Fruit fly (Drosophila melanogaster) whole organism, wandering third instar larva: Measurements from ENCODE around the gene Ror.

Experiments
- Abd-B ChIP-seq: fragments of >200 bp; optimal IDR thresholded peaks from 2 replicates; lab custom pipeline; 2017; ENCODE audit warnings: missing biosample characterization, missing genetic modification characterization
- CG32264 ChIP-seq: fragments of 200-800 bp; sonication (Bioruptor generic); optimal IDR thresholded peaks from 2 replicates; lab custom pipeline; 2016; ENCODE audit warnings: missing biosample characterization, missing genetic modification characterization
- CG9705 ChIP-seq: fragments of 200-800 bp; sonication (Bioruptor generic); optimal IDR thresholded peaks from 2 replicates; lab custom pipeline; 2018; ENCODE audit warnings: missing biosample characterization, mild to moderate bottlenecking, missing genetic modification characterization
- CrebA ChIP-seq: fragments of 200-800 bp; sonication (Bioruptor generic); optimal IDR thresholded peaks from 2 replicates; lab custom pipeline; 2016; ENCODE audit warnings: missing biosample characterization, mild to moderate bottlenecking, missing genetic modification characterization, borderline replicate concordance
- Dfd ChIP-seq: fragments of >200 bp; optimal IDR thresholded peaks from 2 replicates; lab custom pipeline; 2017; ENCODE audit warnings: missing biosample characterization, missing genetic modification characterization
- GATAd ChIP-seq: sonication (Bioruptor generic); optimal IDR thresholded peaks from 2 replicates; lab custom pipeline; 2016; ENCODE audit warnings: missing biosample characterization, missing genetic modification characterization
- HLH106 ChIP-seq: fragments of 200-800 bp; optimal IDR thresholded peaks from 3 replicates; lab custom pipeline; 2019; ENCODE audit warnings: missing biosample characterization, mild to moderate bottlenecking, missing genetic modification characterization, moderate library complexity
- Hnf4 ChIP-seq: fragments of 200-800 bp; sonication (Bioruptor generic); optimal IDR thresholded peaks from 2 replicates; lab custom pipeline; 2016; ENCODE audit warnings: missing biosample characterization, mild to moderate bottlenecking, missing genetic modification characterization
- Hr78 ChIP-seq: fragments of >200 bp; optimal IDR thresholded peaks from 2 replicates; lab custom pipeline; 2017; ENCODE audit warnings: missing biosample characterization, missing genetic modification characterization
- Hr83 ChIP-seq: fragments of 200-300 bp; sonication (Bioruptor generic); optimal IDR thresholded peaks from 2 replicates; lab custom pipeline; 2016; ENCODE audit warnings: missing biosample characterization, mild to moderate bottlenecking, missing genetic modification characterization, moderate library complexity; ENCODE audit not compliant: poor library complexity, severe bottlenecking
- Jra ChIP-seq: sonication (Bioruptor generic); optimal IDR thresholded peaks from 2 replicates; lab custom pipeline; 2016; ENCODE audit warnings: missing biosample characterization, missing genetic modification characterization
- Mio ChIP-seq: sonication (Bioruptor generic); optimal IDR thresholded peaks from 2 replicates; lab custom pipeline; 2016; ENCODE audit warnings: missing biosample characterization, missing genetic modification characterization
- Myc ChIP-seq: fragments of >200 bp; optimal IDR thresholded peaks from 2 replicates; lab custom pipeline; 2017
- OdsH ChIP-seq: fragments of 200-800 bp; sonication (Bioruptor generic); optimal IDR thresholded peaks from 2 replicates; lab custom pipeline; 2016; ENCODE audit warnings: missing biosample characterization, mild to moderate bottlenecking, missing genetic modification characterization
- Rel ChIP-seq, 2 experiments: fragments of 200-800 bp; sonication (Bioruptor generic) in 1 of 2; optimal IDR thresholded peaks; 2 replicates in 1 of 2; 3 replicates in 1 of 2; lab custom pipeline; 2016 to 2019; ENCODE audit warnings: mild to moderate bottlenecking in 2 of 2, missing biosample characterization in 2 of 2, missing genetic modification characterization in 2 of 2, moderate library complexity in 1 of 2
- Sp1 ChIP-seq: fragments of 200-800 bp; sonication (Bioruptor generic); optimal IDR thresholded peaks from 3 replicates; lab custom pipeline; 2019; ENCODE audit warnings: missing biosample characterization, mild to moderate bottlenecking, missing genetic modification characterization, moderate library complexity
- Vsx2 ChIP-seq: fragments of 200-300, 225-300 bp; sonication (Bioruptor generic); optimal IDR thresholded peaks from 2 replicates; lab custom pipeline; 2018; ENCODE audit warnings: missing biosample characterization, missing genetic modification characterization; ENCODE audit not compliant: partially characterized antibody
- brk ChIP-seq: fragments of 200-800 bp; sonication (Bioruptor generic); optimal IDR thresholded peaks from 2 replicates; lab custom pipeline; 2016; ENCODE audit warnings: missing biosample characterization, mild to moderate bottlenecking, missing genetic modification characterization
- dl ChIP-seq, 2 experiments: fragments of 175-275, 200-275 bp in 1 of 2; fragments of 200-275 bp in 1 of 2; sonication (Bioruptor generic); optimal IDR thresholded peaks; lab custom pipeline; 2018; ENCODE audit warnings: mild to moderate bottlenecking in 2 of 2, missing biosample characterization in 2 of 2, missing genetic modification characterization in 2 of 2, moderate library complexity in 2 of 2; ENCODE audit not compliant: partially characterized antibody in 2 of 2, insufficient read depth in 1 of 2
- dmrt93B ChIP-seq: fragments of 200-800 bp; sonication (Bioruptor generic); optimal IDR thresholded peaks from 2 replicates; lab custom pipeline; 2018; ENCODE audit warnings: missing biosample characterization, mild to moderate bottlenecking, missing genetic modification characterization
- dsf ChIP-seq: sonication (Bioruptor generic); optimal IDR thresholded peaks from 2 replicates; lab custom pipeline; 2016; ENCODE audit warnings: missing biosample characterization, missing genetic modification characterization, borderline replicate concordance
- ey ChIP-seq: fragments of 200-800 bp; sonication (Bioruptor generic); optimal IDR thresholded peaks from 2 replicates; lab custom pipeline; 2016; ENCODE audit warnings: missing biosample characterization, missing genetic modification characterization
- foxo ChIP-seq, 2 experiments: fragments of 200-800 bp; sonication (Bioruptor generic); optimal IDR thresholded peaks; 2 replicates in 1 of 2; 3 replicates in 1 of 2; lab custom pipeline; 2016 to 2017; ENCODE audit warnings: missing biosample characterization in 2 of 2, missing genetic modification characterization in 2 of 2
- fru ChIP-seq: fragments of 200-800 bp; sonication (Bioruptor generic); optimal IDR thresholded peaks from 3 replicates; lab custom pipeline; 2016; ENCODE audit warnings: missing biosample characterization, mild to moderate bottlenecking, missing genetic modification characterization
- h ChIP-seq: fragments of 200-800 bp; sonication (Bioruptor generic); optimal IDR thresholded peaks from 3 replicates; lab custom pipeline; 2016; ENCODE audit warnings: missing biosample characterization, mild to moderate bottlenecking, missing genetic modification characterization
- jim ChIP-seq: fragments of 175-275, 200-325 bp; sonication (Bioruptor generic); optimal IDR thresholded peaks from 2 replicates; lab custom pipeline; 2016; ENCODE audit warnings: missing biosample characterization, mild to moderate bottlenecking, missing genetic modification characterization
- lola ChIP-seq: fragments of >200 bp; optimal IDR thresholded peaks from 2 replicates; lab custom pipeline; 2017; ENCODE audit warnings: missing biosample characterization, missing genetic modification characterization
- pan ChIP-seq: fragments of >200 bp; optimal IDR thresholded peaks from 2 replicates; lab custom pipeline; 2017
- psq ChIP-seq: fragments of 200-800 bp; sonication (Bioruptor generic); optimal IDR thresholded peaks from 3 replicates; lab custom pipeline; 2017; ENCODE audit warnings: missing biosample characterization, mild to moderate bottlenecking, missing genetic modification characterization, moderate library complexity
- rgr ChIP-seq: fragments of 200-800 bp; sonication (Bioruptor generic); optimal IDR thresholded peaks from 3 replicates; lab custom pipeline; 2016; ENCODE audit warnings: missing biosample characterization, mild to moderate bottlenecking, missing genetic modification characterization
- sage ChIP-seq: fragments of 200-800 bp; sonication (Bioruptor generic); optimal IDR thresholded peaks from 2 replicates; lab custom pipeline; 2016; ENCODE audit warnings: missing biosample characterization, mild to moderate bottlenecking, missing genetic modification characterization
- sv ChIP-seq: fragments of 200-800 bp; sonication (Bioruptor generic); optimal IDR thresholded peaks from 3 replicates; lab custom pipeline; 2016; ENCODE audit warnings: missing biosample characterization, missing genetic modification characterization
- tai ChIP-seq: sonication (Bioruptor generic); optimal IDR thresholded peaks from 2 replicates; lab custom pipeline; 2016; ENCODE audit warnings: missing biosample characterization, missing genetic modification characterization
- usp ChIP-seq: fragments of >200 bp; optimal IDR thresholded peaks from 2 replicates; lab custom pipeline; 2017; ENCODE audit warnings: missing biosample characterization, missing genetic modification characterization
- woc ChIP-seq: sonication (Bioruptor generic); optimal IDR thresholded peaks from 2 replicates; lab custom pipeline; 2016; ENCODE audit warnings: missing biosample characterization, mild to moderate bottlenecking, missing genetic modification characterization

Gene Ror

dm6 chr2L:10277362-10277761, 25.7 kb downstream of the Ror start:
- TF ChIP-seq OdsH (GFP tag; lab: Kevin White, UChicago) (no peak), woc (GFP tag; lab: Kevin White, UChicago) (peak; percentile 27), sv (GFP tag; lab: Kevin White, UChicago) (no peak), h (no peak), CrebA (no peak), rgr (GFP tag; lab: Kevin White, UChicago) (no peak), Hr83 (GFP tag; lab: Kevin White, UChicago) (peak; percentile 74), Hr78 (no peak), tai (GFP tag; lab: Kevin White, UChicago) (no peak), CG9705 (GFP tag; lab: Kevin White, UChicago) (no peak), ey (no peak), Dfd (GFP tag; lab: Kevin White, UChicago) (no peak), dl (GFP tag; optimal IDR thresholded peaks at IDR 0.05; lab: Kevin White, UChicago; ENCODE audit: insufficient read depth in 1 of 2, partially characterized antibody in 2 of 2) (no peak), Sp1 (GFP tag; lab: Kevin White, UChicago) (no peak), pan (no peak), Jra (GFP tag; lab: Kevin White, UChicago) (no peak), brk (GFP tag; lab: Kevin White, UChicago) (peak; percentile 12), Rel (GFP tag; optimal IDR thresholded peaks at IDR 0.05; lab: Kevin White, UChicago) (no peak), Rel (tag; optimal IDR thresholded peaks at IDR 0.05; lab: Kevin White, UChicago) (no peak), Myc (lab: Kevin White, UChicago) (no peak), fru (GFP tag; lab: Kevin White, UChicago) (no peak), sage (no peak), Vsx2 (GFP tag; lab: Kevin White, UChicago) (no peak), usp (GFP tag; lab: Kevin White, UChicago) (no peak), dmrt93B (GFP tag; lab: Kevin White, UChicago) (no peak), Abd-B (GFP tag; lab: Kevin White, UChicago) (no peak)

DNA sequence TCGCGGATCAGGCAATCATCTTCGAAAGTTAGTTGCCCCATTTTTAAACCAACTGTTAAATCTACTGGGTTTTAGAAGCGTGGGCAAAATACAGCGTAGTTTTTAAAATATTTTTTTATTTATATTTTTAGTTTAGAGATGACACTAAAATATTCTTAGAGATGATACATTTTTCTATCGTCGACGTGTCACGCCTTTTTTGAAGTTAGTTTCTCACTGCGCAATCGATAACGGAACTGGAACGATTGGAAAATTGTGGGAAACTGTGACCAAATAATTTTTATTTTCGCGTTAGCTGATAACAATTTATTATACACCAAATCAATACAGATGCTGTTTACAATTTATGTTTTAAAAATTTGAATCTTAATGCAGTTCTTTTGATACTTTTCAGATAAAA, 27.0 kb downstream of the Ror start, which contains the start of gene Utx:
Gene Utx (minus strand): TSS at position 154 of the 400 bp plus-strand sequence.
- TF ChIP-seq Hr83 (GFP tag; lab: Kevin White, UChicago): peak; percentile 23
- TF ChIP-seq woc (GFP tag; lab: Kevin White, UChicago): peak; percentile 71
- TF ChIP-seq CG9705 (GFP tag; lab: Kevin White, UChicago): no peak
- TF ChIP-seq, all 38 proteins: peak for 2

DNA sequence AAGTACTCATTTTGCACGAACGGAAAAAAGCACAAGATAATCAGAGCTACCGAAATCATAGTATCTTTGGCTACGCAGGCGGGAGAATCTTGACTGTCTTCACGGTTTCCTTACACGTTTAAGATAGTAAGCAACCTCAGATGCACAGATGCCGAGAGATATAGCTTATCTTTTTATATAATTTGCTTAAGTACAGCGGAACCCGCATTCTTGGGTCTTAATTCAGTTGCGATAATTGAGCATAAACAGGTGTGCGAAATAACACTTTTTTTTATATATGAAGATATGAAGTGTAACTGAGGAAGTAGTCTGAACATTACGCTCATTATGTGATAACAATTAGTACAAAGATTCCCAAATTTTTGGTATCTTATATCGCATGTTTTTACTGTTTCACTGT, 29.1 kb downstream of the Ror start, which contains the start of gene CG34043:
Gene CG34043 (minus strand): TSS at position 101 of the 400 bp plus-strand sequence.
- TF ChIP-seq lola: no peak
- no peak for TF ChIP-seq jim (GFP tag; lab: Kevin White, UChicago)
- TF ChIP-seq Dfd (GFP tag; lab: Kevin White, UChicago): no peak
- TF ChIP-seq fru (GFP tag; lab: Kevin White, UChicago): no peak
- no peak for TF ChIP-seq Vsx2 (GFP tag; lab: Kevin White, UChicago)
- TF ChIP-seq sv (GFP tag; lab: Kevin White, UChicago): no peak
- TF ChIP-seq tai (GFP tag; lab: Kevin White, UChicago): no peak
- TF ChIP-seq woc (GFP tag; lab: Kevin White, UChicago): no peak
- no peak for TF ChIP-seq HLH106
- TF ChIP-seq ey: no peak
- no peak for TF ChIP-seq Sp1 (GFP tag; lab: Kevin White, UChicago)
- no peak for TF ChIP-seq psq (GFP tag; lab: Kevin White, UChicago)
- no peak for TF ChIP-seq CG32264 (GFP tag; lab: Kevin White, UChicago)
- TF ChIP-seq h: no peak
- no peak for TF ChIP-seq foxo (GFP tag; optimal IDR thresholded peaks at IDR 0.05; lab: Kevin White, UChicago)
- TF ChIP-seq Rel (GFP tag; optimal IDR thresholded peaks at IDR 0.05; lab: Kevin White, UChicago): no peak
- no peak for TF ChIP-seq Rel (tag; optimal IDR thresholded peaks at IDR 0.05; lab: Kevin White, UChicago)
- no peak for TF ChIP-seq Abd-B (GFP tag; lab: Kevin White, UChicago)
- no peak for TF ChIP-seq Hnf4
- no peak for TF ChIP-seq brk (GFP tag; lab: Kevin White, UChicago)

DNA sequence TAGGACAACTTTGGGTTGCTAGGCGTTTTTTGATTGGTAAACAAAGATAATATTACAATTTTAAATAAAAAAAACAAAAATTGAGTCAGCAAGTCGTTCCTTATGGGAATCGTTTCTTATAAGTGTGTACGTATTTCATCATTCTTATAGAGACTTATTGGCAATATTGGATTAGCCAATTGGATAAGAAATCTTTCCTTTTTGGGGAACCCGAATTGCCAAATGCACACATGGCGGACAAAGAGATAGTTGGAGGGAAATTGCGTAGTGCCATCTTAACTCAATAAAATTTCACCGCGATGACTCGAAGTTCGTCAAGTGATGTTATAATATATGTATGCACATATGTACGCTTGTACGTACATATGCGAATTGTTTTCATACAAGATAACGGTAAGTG, 39.6 kb downstream of the Ror start:
- TF ChIP-seq GATAd (GFP tag; lab: Kevin White, UChicago): no peak
- TF ChIP-seq dsf: no peak
- no peak for TF ChIP-seq brk (GFP tag; lab: Kevin White, UChicago)
- no peak for TF ChIP-seq Mio (GFP tag; lab: Kevin White, UChicago)
- TF ChIP-seq OdsH (GFP tag; lab: Kevin White, UChicago): no peak
- no peak for TF ChIP-seq dmrt93B (GFP tag; lab: Kevin White, UChicago)
